Fruit fly (Drosophila melanogaster): ENCODE measurements around the gene CG8149.

The CG8149 gene

DNA sequence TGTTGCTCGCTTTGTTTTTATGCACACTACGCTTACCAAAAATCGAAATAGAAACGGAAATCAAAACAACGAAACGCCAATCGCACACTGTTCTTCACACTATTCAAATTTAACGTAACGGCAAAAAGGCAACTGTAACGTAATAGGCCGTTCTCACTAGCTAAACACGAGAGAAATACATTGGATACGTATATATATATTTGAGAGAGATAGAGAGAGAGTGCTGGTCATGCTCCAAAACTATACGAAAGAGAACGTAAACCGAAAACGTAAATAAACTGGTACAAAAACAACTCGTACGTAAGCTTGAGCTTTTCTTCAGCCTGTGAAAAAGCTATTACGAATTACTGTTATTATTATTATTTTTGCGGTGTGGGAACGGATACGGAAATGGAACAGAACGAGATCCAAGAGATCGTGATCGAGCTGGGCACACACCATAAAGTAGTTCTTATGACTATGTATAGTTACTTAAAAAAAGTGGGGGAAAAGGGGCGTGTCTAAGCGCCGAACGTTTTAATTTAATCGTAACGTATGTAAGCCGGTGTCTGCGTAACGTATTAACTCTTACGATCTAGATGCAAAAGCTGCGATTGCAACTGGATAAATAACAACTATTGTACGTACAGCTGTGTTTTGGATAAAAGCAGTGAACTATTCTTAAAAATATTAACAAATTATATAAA lies 39.2 kb downstream of the CG8149 start:
- TF ChIP-seq Dll (optimal IDR thresholded peaks at IDR 0.05) = no peak
- no peak for TF ChIP-seq EcR (GFP tag; optimal IDR thresholded peaks at IDR 0.05)
- TF ChIP-seq usp (GFP tag; optimal IDR thresholded peaks at IDR 0.05) = no peak
- TF ChIP-seq pan (optimal IDR thresholded peaks at IDR 0.05) = no peak
- no peak for TF ChIP-seq CG8478 (optimal IDR thresholded peaks at IDR 0.05)
- no peak for TF ChIP-seq psq (optimal IDR thresholded peaks at IDR 0.05)

dm6 chr3R:9546808-9547381 lies 42.4 kb downstream of the CG8149 start:
- TF ChIP-seq pan (optimal IDR thresholded peaks at IDR 0.05) = no peak
- no peak for TF ChIP-seq psq (optimal IDR thresholded peaks at IDR 0.05)
- no peak for TF ChIP-seq CG8478 (optimal IDR thresholded peaks at IDR 0.05)
- no peak for TF ChIP-seq usp (GFP tag; optimal IDR thresholded peaks at IDR 0.05)

dm6 chr3R:9548769-9549168 lies 44.3 kb downstream of the CG8149 start:
- TF ChIP-seq psq (optimal IDR thresholded peaks at IDR 0.05) = no peak
- TF ChIP-seq usp (GFP tag; optimal IDR thresholded peaks at IDR 0.05) = no peak
- no peak for TF ChIP-seq pan (optimal IDR thresholded peaks at IDR 0.05)
- TF ChIP-seq CG8478 (optimal IDR thresholded peaks at IDR 0.05) = no peak
- no peak for TF ChIP-seq EcR (GFP tag; optimal IDR thresholded peaks at IDR 0.05)
- no peak for TF ChIP-seq Dll (optimal IDR thresholded peaks at IDR 0.05)

DNA sequence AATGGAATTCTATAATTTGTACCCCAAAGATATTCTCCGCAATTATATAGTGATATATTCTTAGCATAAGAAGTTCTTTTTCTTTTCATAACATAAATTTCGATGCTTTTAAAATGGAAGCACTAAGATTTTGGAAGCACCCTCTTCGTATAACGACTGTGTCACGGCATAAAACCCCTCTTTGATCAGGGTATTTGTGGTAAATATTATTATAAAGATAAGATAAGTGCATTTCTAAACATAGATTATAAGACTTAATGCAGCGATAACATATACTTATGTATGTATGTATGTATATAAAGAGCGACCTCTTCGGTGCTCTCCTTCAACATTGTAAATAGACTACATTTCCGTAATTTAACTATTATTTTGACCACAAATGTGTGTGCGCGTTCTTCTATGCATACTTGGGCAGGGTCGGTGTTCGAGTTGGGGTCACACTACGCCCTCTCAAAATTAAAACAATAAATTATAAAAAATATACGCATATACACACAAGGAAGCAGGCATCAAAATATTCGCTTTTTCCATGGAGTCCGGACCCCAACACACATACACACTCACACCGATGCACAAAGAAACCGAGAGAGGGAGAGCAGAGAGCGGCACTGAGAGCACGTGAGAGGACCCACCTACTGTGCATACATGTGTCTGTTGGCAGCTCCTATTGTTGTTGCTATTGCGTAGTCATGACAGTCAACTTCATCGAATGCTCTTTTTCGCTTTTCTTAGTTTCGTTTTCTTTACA lies 46.0 kb downstream of the CG8149 start:
- no peak for TF ChIP-seq pan (optimal IDR thresholded peaks at IDR 0.05)
- no peak for TF ChIP-seq Dll (optimal IDR thresholded peaks at IDR 0.05)
- TF ChIP-seq CG8478 (optimal IDR thresholded peaks at IDR 0.05) = no peak
- TF ChIP-seq usp (GFP tag; optimal IDR thresholded peaks at IDR 0.05) = no peak
- no peak for TF ChIP-seq psq (optimal IDR thresholded peaks at IDR 0.05)

dm6 chr3R:9551013-9551658 lies 46.7 kb downstream of the CG8149 start:
- TF ChIP-seq Dll (optimal IDR thresholded peaks at IDR 0.05) (peak; percentile 93), psq (optimal IDR thresholded peaks at IDR 0.05) (no peak)

DNA sequence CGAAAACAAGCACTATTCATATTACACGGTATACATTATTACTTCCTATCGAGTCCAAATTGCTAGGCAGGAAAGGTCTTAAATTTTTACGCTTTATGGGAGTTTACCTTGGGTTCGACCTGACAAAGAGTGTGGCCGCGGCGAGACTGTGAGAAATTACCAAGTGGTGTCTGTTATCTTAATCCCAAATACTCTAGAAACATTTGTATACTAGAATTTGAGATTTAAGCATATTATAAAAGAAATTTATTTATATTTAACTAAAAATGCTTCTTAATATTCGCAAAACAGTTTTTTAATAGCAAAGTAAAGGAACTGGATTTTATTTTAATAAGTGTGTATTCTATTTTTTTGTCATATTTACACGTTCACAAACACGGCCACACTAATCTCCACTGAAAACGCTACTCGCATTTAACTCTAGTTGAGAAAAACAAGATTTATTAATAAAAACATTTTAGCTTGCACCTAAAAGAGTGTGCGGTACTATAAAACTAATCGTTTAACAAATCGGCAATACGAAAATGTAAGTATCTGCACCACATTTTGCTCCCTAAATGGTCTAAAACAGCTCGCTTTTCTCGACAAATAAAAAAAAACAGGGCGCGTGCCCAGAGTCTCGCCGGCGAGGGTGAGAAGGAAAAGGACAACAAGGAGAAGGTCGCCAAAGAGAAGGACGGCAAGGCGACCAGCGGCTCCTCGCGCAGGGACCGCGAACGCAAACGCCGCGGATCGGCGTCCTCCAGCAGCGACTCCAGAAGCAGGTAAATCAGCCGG lies 47.4 kb downstream of the CG8149 start, which contains the start of the genes mura and RnpS1:
Gene mura (minus strand): TSS at position 148 of the 777 bp plus-strand sequence.
Gene RnpS1 (plus strand): TSS at position 376 of the 777 bp plus-strand sequence.
- TF ChIP-seq pan (optimal IDR thresholded peaks at IDR 0.05) (no peak), psq (optimal IDR thresholded peaks at IDR 0.05) (no peak), Dll (optimal IDR thresholded peaks at IDR 0.05) (no peak)
